Fruit fly (Drosophila melanogaster) whole organism: ENCODE data around the gene dpr19.

ENCODE experiments used
- Dll ChIP-seq: fragments of >200 bp; optimal IDR thresholded peaks from 2 replicates; lab custom pipeline; 2017
- EcR ChIP-seq, 2 experiments: fragments of >200 bp; optimal IDR thresholded peaks; 2 replicates each; lab custom pipeline; 2017; ENCODE audit warnings: missing biosample characterization in 2 of 2, missing genetic modification characterization in 2 of 2, missing genetic modification reagents in 2 of 2
- pan ChIP-seq: fragments of >200 bp; optimal IDR thresholded peaks from 2 replicates; lab custom pipeline; 2017
- psq ChIP-seq: fragments of >200 bp; optimal IDR thresholded peaks from 2 replicates; lab custom pipeline; 2017
- usp ChIP-seq: fragments of >200 bp; optimal IDR thresholded peaks from 2 replicates; lab custom pipeline; 2017; ENCODE audit warnings: missing biosample characterization, missing genetic modification characterization, mixed read lengths

DNA sequence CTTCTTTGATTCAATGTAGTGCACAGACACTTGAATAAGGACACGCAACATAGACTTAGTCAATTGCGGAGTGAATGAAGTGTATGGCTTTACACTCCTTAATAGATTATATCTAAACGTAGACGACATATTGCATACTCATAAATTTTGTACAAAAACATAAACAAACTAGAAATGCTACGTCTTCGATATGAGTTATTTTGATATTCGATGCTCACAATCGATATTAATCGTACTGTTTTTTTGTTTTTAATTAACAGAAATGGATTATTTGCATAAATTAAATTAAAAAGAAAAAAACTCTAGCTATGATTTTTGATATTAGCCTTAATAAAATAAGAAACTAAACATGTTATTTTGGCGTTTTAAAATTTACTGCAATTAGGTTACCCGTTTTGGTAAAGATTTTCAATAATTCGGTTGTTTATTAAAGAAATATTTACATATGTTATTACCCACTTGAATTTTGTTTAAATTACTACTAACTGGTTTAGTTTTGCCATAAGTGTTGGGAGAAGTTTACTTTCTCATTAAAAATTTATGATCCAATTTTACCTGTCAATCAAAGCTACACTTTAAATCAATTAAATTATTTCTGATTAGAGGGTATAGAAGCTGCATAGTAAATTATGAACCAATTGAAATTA, 29.2 kb downstream of the dpr19 start, which contains the start of the genes CG17768, LSm-4 and Ir31a:
- TF ChIP-seq usp (GFP tag; lab: Kevin White, UChicago) = no peak
- no peak for TF ChIP-seq Dll (lab: Kevin White, UChicago)
- TF ChIP-seq psq (lab: Kevin White, UChicago) = no peak
- TF ChIP-seq pan = no peak
- no peak for TF ChIP-seq EcR (GFP tag; optimal IDR thresholded peaks at IDR 0.05; lab: Kevin White, UChicago)
